Fruit fly (Drosophila melanogaster) Kc167 (cell line): Measurements from ENCODE around the gene CG13127.

Experiments used
- Myc ChIP-seq: fragments of >200 bp; optimal IDR thresholded peaks from 2 replicates; lab custom pipeline; 2017; ENCODE audit warnings: missing external identifiers
- Sin3A ChIP-seq: fragments of >200 bp; optimal IDR thresholded peaks from 2 replicates; lab custom pipeline; 2018; ENCODE audit warnings: missing external identifiers
- h ChIP-seq: fragments of >200 bp; optimal IDR thresholded peaks from 3 replicates; lab custom pipeline; 2018; ENCODE audit warnings: missing external identifiers
- insv ChIP-seq: fragments of >200 bp; optimal IDR thresholded peaks from 3 replicates; lab custom pipeline; 2018; ENCODE audit warnings: missing external identifiers
- psq ChIP-seq: fragments of >200 bp; optimal IDR thresholded peaks from 2 replicates; lab custom pipeline; 2017; ENCODE audit warnings: missing external identifiers
- ttk ChIP-seq: sonication (Bioruptor generic); optimal IDR thresholded peaks from 2 replicates; lab custom pipeline; 2017; ENCODE audit warnings: missing external identifiers

DNA sequence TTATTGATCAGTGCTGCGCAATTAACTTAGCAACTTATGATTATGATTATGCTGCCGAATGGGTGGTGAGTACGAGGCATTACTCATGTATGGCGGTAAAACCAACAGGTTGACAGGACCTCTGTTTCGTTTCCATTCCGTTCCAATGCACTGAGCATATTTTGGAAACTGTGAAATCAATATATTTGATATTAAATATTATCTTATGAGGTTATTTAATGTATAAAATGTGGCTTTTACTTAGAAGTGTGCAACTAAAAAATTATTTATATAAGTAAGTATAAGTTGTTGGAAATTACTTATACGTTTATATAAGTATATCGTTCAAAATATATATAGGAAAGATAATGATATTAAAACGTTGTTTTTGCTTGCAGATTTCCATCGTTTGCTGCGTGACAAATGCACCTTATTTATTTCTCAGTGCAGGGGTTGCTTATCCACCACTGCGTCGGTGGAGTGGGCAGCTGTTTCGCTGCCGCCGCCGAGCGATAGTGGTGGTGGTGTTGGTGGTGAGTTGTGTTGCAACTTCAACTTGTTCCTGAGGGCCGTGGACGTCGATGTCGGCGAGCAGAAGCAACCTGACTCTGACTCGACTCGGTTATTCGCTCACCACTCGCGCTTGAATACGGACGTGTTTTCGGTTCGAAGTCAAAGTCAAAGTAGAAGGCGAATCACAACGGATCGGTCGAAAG lies 42.3 kb upstream of the CG13127 start, which contains the start of gene bib:
- TF ChIP-seq psq (lab: Kevin White, UChicago) = no peak
- TF ChIP-seq h = no peak
- TF ChIP-seq ttk = no peak
- TF ChIP-seq insv (lab: Kevin White, UChicago) = no peak
- no peak for TF ChIP-seq Sin3A (lab: Kevin White, UChicago)
- TF ChIP-seq Myc = no peak
